5 fruit fly cellular contexts compared by ENCODE assay signal in genomic region chrX:493445-494190, dm6.
TF ChIP-seq lines count a peak whose summit lies in the region.

TSS of gene CG17896 (minus strand) at chrX:493495.

- TF ChIP-seq CTCF in whole organism, embryonic (GFP tag; optimal IDR thresholded peaks at IDR 0.05; lab: Kevin White, UChicago): peak; percentile 43

TF ChIP-seq in whole organism, adult, 20 proteins besides CTCF, POLR2A, EP300 and RAD21 (continues in another document):
- peak; percentile 82 for TF ChIP-seq pad (GFP tag; optimal IDR thresholded peaks at IDR 0.05; lab: Kevin White, UChicago)
- peak; percentile 96 for TF ChIP-seq bab1 (GFP tag; optimal IDR thresholded peaks at IDR 0.05; lab: Kevin White, UChicago)
- TF ChIP-seq CG5204 (GFP tag; optimal IDR thresholded peaks at IDR 0.05; lab: Kevin White, UChicago): no peak
- no peak for TF ChIP-seq Hr96 (GFP tag; optimal IDR thresholded peaks at IDR 0.05; lab: Kevin White, UChicago)
- peak; percentile 86 for TF ChIP-seq Crg-1 (GFP tag; optimal IDR thresholded peaks at IDR 0.05; lab: Kevin White, UChicago)
- peak; percentile 96 for TF ChIP-seq CG33017 (tag; optimal IDR thresholded peaks at IDR 0.05; lab: Kevin White, UChicago)
- peak; percentile 92 for TF ChIP-seq tj (GFP tag; optimal IDR thresholded peaks at IDR 0.05; lab: Kevin White, UChicago)
- TF ChIP-seq CG14711 (tag; optimal IDR thresholded peaks at IDR 0.05; lab: Kevin White, UChicago): peak; percentile 94
- peak; percentile 78 for TF ChIP-seq Mnt (GFP tag; optimal IDR thresholded peaks at IDR 0.05; lab: Kevin White, UChicago)
- no peak for TF ChIP-seq cnc (optimal IDR thresholded peaks at IDR 0.05; lab: Kevin White, UChicago)
- peak; percentile 15 for TF ChIP-seq toe (GFP tag; optimal IDR thresholded peaks at IDR 0.05; lab: Kevin White, UChicago)
- peak; percentile 89 for TF ChIP-seq CG11617 (GFP tag; optimal IDR thresholded peaks at IDR 0.05; lab: Kevin White, UChicago)
- TF ChIP-seq CG7045 (GFP tag; optimal IDR thresholded peaks at IDR 0.05; lab: Kevin White, UChicago): peak; percentile 87
- peak; percentile 96 for TF ChIP-seq CG7101 (tag; optimal IDR thresholded peaks at IDR 0.05; lab: Kevin White, UChicago)
- TF ChIP-seq ovo (GFP tag; optimal IDR thresholded peaks at IDR 0.05; lab: Kevin White, UChicago): peak; percentile 99
- TF ChIP-seq Clk (GFP tag; optimal IDR thresholded peaks at IDR 0.05; lab: Kevin White, UChicago): peak; percentile 80
- TF ChIP-seq cic (GFP tag; optimal IDR thresholded peaks at IDR 0.05; lab: Kevin White, UChicago): peak; percentile 91
- TF ChIP-seq kay (GFP tag; lab: Kevin White, UChicago; ENCODE audit: borderline replicate concordance): no peak

TF ChIP-seq in whole organism, embryonic, 481 proteins besides CTCF, POLR2A, EP300 and RAD21 (continues in another document):
- TF ChIP-seq Gsc (GFP tag; IDR thresholded peaks at IDR 0.05; lab: Robert Waterston, UW) (peak; percentile 89), CG16779 (GFP tag; IDR thresholded peaks at IDR 0.05; lab: Robert Waterston, UW) (peak; percentile 99), br (optimal IDR thresholded peaks at IDR 0.05; lab: Kevin White, UChicago) (no peak), sim (GFP tag; IDR thresholded peaks at IDR 0.05; lab: Robert Waterston, UW) (peak; percentile 82), cwo (GFP tag; optimal IDR thresholded peaks at IDR 0.05; lab: Kevin White, UChicago) (peak; percentile 96), org-1 (GFP tag; optimal IDR thresholded peaks at IDR 0.05; lab: Kevin White, UChicago) (peak; percentile 98), CG11696 (GFP tag; IDR thresholded peaks at IDR 0.05; lab: Robert Waterston, UW) (peak; percentile 90), CG32767 (GFP tag; IDR thresholded peaks at IDR 0.05; lab: Robert Waterston, UW) (peak; percentile 96), D19B (GFP tag; optimal IDR thresholded peaks at IDR 0.05; lab: Kevin White, UChicago) (peak; percentile 96), ewg (GFP tag; optimal IDR thresholded peaks at IDR 0.05; lab: Kevin White, UChicago) (peak; percentile 88), Elba2 (GFP tag; optimal IDR thresholded peaks at IDR 0.05; lab: Kevin White, UChicago) (peak; percentile 8), CG9727 (GFP tag; optimal IDR thresholded peaks at IDR 0.05; lab: Kevin White, UChicago) (peak; percentile 96), CG1602 (GFP tag; optimal IDR thresholded peaks at IDR 0.05; lab: Kevin White, UChicago) (peak; percentile 96), CG16863 (GFP tag; optimal IDR thresholded peaks at IDR 0.05; lab: Kevin White, UChicago) (peak; percentile 97), CG3726 (GFP tag; IDR thresholded peaks at IDR 0.05; lab: Robert Waterston, UW) (peak; percentile 95), Usf (GFP tag; optimal IDR thresholded peaks at IDR 0.05; lab: Kevin White, UChicago) (peak; percentile 97), Sry-δ (GFP tag; optimal IDR thresholded peaks at IDR 0.05; lab: Kevin White, UChicago) (peak; percentile 75), nmo (GFP tag; optimal IDR thresholded peaks at IDR 0.05; lab: Kevin White, UChicago) (peak; percentile 96), HLH3B (GFP tag; IDR thresholded peaks at IDR 0.05; lab: Robert Waterston, UW) (peak; percentile 97)

TF ChIP-seq in whole organism, prepupa, 60 proteins besides CTCF, POLR2A, EP300 and RAD21 (continues in another document):
- TF ChIP-seq Met (GFP tag; optimal IDR thresholded peaks at IDR 0.05; lab: Kevin White, UChicago) (peak; percentile 98), Smox (GFP tag; optimal IDR thresholded peaks at IDR 0.05; lab: Kevin White, UChicago) (peak; percentile 98), CG1621 (tag; optimal IDR thresholded peaks at IDR 0.05; lab: Kevin White, UChicago) (peak; percentile 98), CG3032 (tag; optimal IDR thresholded peaks at IDR 0.05; lab: Kevin White, UChicago) (peak; percentile 97), dac (GFP tag; optimal IDR thresholded peaks at IDR 0.05; lab: Kevin White, UChicago) (peak; percentile 97), CG8632 (GFP tag; optimal IDR thresholded peaks at IDR 0.05; lab: Kevin White, UChicago) (peak; percentile 95), CG6276 (GFP tag; optimal IDR thresholded peaks at IDR 0.05; lab: Kevin White, UChicago) (peak; percentile 97), Hr39 (GFP tag; optimal IDR thresholded peaks at IDR 0.05; lab: Kevin White, UChicago) (peak; percentile 99), Sox14 (GFP tag; optimal IDR thresholded peaks at IDR 0.05; lab: Kevin White, UChicago) (peak; percentile 99), CG32006 (GFP tag; optimal IDR thresholded peaks at IDR 0.05; lab: Kevin White, UChicago) (peak; percentile 98), Sox15 (GFP tag; optimal IDR thresholded peaks at IDR 0.05; lab: Kevin White, UChicago) (peak; percentile 96), Ets21C (GFP tag; optimal IDR thresholded peaks at IDR 0.05; lab: Kevin White, UChicago) (peak; percentile 98), CG10631 (GFP tag; optimal IDR thresholded peaks at IDR 0.05; lab: Kevin White, UChicago) (peak; percentile 99), CG34406 (GFP tag; optimal IDR thresholded peaks at IDR 0.05; lab: Kevin White, UChicago) (peak; percentile 96), CG6808 (GFP tag; optimal IDR thresholded peaks at IDR 0.05; lab: Kevin White, UChicago) (peak; percentile 95), Sox102F (GFP tag; optimal IDR thresholded peaks at IDR 0.05; lab: Kevin White, UChicago) (peak; percentile 98), lz (GFP tag; optimal IDR thresholded peaks at IDR 0.05; lab: Kevin White, UChicago) (peak; percentile 98), CG15336 (GFP tag; IDR thresholded peaks at IDR 0.05; lab: Robert Waterston, UW) (peak; percentile 99), CG6163 (GFP tag; IDR thresholded peaks at IDR 0.05; lab: Robert Waterston, UW) (peak; percentile 99)

TF ChIP-seq in whole organism, pupa, 21 proteins besides CTCF, POLR2A, EP300 and RAD21:
- TF ChIP-seq D1 (tag; optimal IDR thresholded peaks at IDR 0.05; lab: Kevin White, UChicago) (no peak), CG32121 (GFP tag; IDR thresholded peaks at IDR 0.05; lab: Robert Waterston, UW) (peak; percentile 97), gl (tag; optimal IDR thresholded peaks at IDR 0.05; lab: Kevin White, UChicago) (peak; percentile 97), fd96Ca (GFP tag; IDR thresholded peaks at IDR 0.05; lab: Robert Waterston, UW) (peak; percentile 99), CG13204 (GFP tag; optimal IDR thresholded peaks at IDR 0.05; lab: Kevin White, UChicago) (peak; percentile 86), CG8301 (tag; optimal IDR thresholded peaks at IDR 0.05; lab: Kevin White, UChicago) (peak; percentile 99), CG9948 (tag; optimal IDR thresholded peaks at IDR 0.05; lab: Kevin White, UChicago) (peak; percentile 97), CG14655 (GFP tag; optimal IDR thresholded peaks at IDR 0.05; lab: Kevin White, UChicago) (peak; percentile 99), Snoo (tag; optimal IDR thresholded peaks at IDR 0.05; lab: Kevin White, UChicago) (peak; percentile 94), EcR (GFP tag; optimal IDR thresholded peaks at IDR 0.05; lab: Kevin White, UChicago) (peak; percentile 31), CG8159 (tag; optimal IDR thresholded peaks at IDR 0.05; lab: Kevin White, UChicago) (peak; percentile 96), CG17806 (tag; optimal IDR thresholded peaks at IDR 0.05; lab: Kevin White, UChicago) (peak; percentile 97), CG15710 (tag; optimal IDR thresholded peaks at IDR 0.05; lab: Kevin White, UChicago) (peak; percentile 98), CG34367 (tag; optimal IDR thresholded peaks at IDR 0.05; lab: Kevin White, UChicago) (peak; percentile 98), CG10348 (GFP tag; IDR thresholded peaks at IDR 0.05; lab: Robert Waterston, UW) (peak; percentile 95), Pif1B (GFP tag; optimal IDR thresholded peaks at IDR 0.05; lab: Kevin White, UChicago) (peak; percentile 98), Pif1A (GFP tag; optimal IDR thresholded peaks at IDR 0.05; lab: Kevin White, UChicago) (peak; percentile 98), CG4496 (GFP tag; IDR thresholded peaks at IDR 0.05; lab: Robert Waterston, UW) (peak; percentile 99), Ets98B (GFP tag; IDR thresholded peaks at IDR 0.05; lab: Robert Waterston, UW) (peak; percentile 99), rn (GFP tag; IDR thresholded peaks at IDR 0.05; lab: Robert Waterston, UW) (peak; percentile 96), CG12605 (GFP tag; IDR thresholded peaks at IDR 0.05; lab: Robert Waterston, UW) (peak; percentile 98)

TF ChIP-seq in whole organism, wandering third instar larva, 38 proteins besides CTCF, POLR2A, EP300 and RAD21 (continues in another document):
- TF ChIP-seq OdsH (GFP tag; optimal IDR thresholded peaks at IDR 0.05; lab: Kevin White, UChicago) (peak; percentile 98), tai (GFP tag; optimal IDR thresholded peaks at IDR 0.05; lab: Kevin White, UChicago) (no peak), Abd-B (GFP tag; optimal IDR thresholded peaks at IDR 0.05; lab: Kevin White, UChicago) (no peak), woc (GFP tag; optimal IDR thresholded peaks at IDR 0.05; lab: Kevin White, UChicago) (peak; percentile 99), Hnf4 (GFP tag; optimal IDR thresholded peaks at IDR 0.05; lab: Kevin White, UChicago) (peak; percentile 97), CG32264 (GFP tag; optimal IDR thresholded peaks at IDR 0.05; lab: Kevin White, UChicago) (peak; percentile 96), lola (GFP tag; optimal IDR thresholded peaks at IDR 0.05; lab: Kevin White, UChicago) (no peak), Vsx2 (GFP tag; optimal IDR thresholded peaks at IDR 0.05; lab: Kevin White, UChicago; ENCODE audit: partially characterized antibody) (no peak), pan (optimal IDR thresholded peaks at IDR 0.05; lab: Kevin White, UChicago) (no peak), dl (GFP tag; optimal IDR thresholded peaks at IDR 0.05; lab: Kevin White, UChicago; ENCODE audit: insufficient read depth in 1 of 2, partially characterized antibody in 2 of 2) (no peak), Hr78 (GFP tag; optimal IDR thresholded peaks at IDR 0.05; lab: Kevin White, UChicago) (no peak), CrebA (GFP tag; optimal IDR thresholded peaks at IDR 0.05; lab: Kevin White, UChicago; ENCODE audit: borderline replicate concordance) (no peak), Myc (optimal IDR thresholded peaks at IDR 0.05; lab: Kevin White, UChicago) (no peak), fru (GFP tag; optimal IDR thresholded peaks at IDR 0.05; lab: Kevin White, UChicago) (peak; percentile 98), Mio (GFP tag; optimal IDR thresholded peaks at IDR 0.05; lab: Kevin White, UChicago) (peak; percentile 84), h (GFP tag; optimal IDR thresholded peaks at IDR 0.05; lab: Kevin White, UChicago) (peak; percentile 99), sage (GFP tag; optimal IDR thresholded peaks at IDR 0.05; lab: Kevin White, UChicago) (no peak), psq (GFP tag; optimal IDR thresholded peaks at IDR 0.05; lab: Kevin White, UChicago) (peak; percentile 95), dmrt93B (GFP tag; optimal IDR thresholded peaks at IDR 0.05; lab: Kevin White, UChicago) (peak; percentile 95), Jra (GFP tag; optimal IDR thresholded peaks at IDR 0.05; lab: Kevin White, UChicago) (peak; percentile 83), rgr (GFP tag; optimal IDR thresholded peaks at IDR 0.05; lab: Kevin White, UChicago) (peak; percentile 98), CG9705 (GFP tag; optimal IDR thresholded peaks at IDR 0.05; lab: Kevin White, UChicago) (peak; percentile 67), GATAd (GFP tag; optimal IDR thresholded peaks at IDR 0.05; lab: Kevin White, UChicago) (no peak), Dif (GFP tag; optimal IDR thresholded peaks at IDR 0.05; lab: Kevin White, UChicago; ENCODE audit: partially characterized antibody) (no peak)
